Fruit fly (Drosophila melanogaster): ENCODE results near the gene CG7573.

The CG7573 gene

DNA sequence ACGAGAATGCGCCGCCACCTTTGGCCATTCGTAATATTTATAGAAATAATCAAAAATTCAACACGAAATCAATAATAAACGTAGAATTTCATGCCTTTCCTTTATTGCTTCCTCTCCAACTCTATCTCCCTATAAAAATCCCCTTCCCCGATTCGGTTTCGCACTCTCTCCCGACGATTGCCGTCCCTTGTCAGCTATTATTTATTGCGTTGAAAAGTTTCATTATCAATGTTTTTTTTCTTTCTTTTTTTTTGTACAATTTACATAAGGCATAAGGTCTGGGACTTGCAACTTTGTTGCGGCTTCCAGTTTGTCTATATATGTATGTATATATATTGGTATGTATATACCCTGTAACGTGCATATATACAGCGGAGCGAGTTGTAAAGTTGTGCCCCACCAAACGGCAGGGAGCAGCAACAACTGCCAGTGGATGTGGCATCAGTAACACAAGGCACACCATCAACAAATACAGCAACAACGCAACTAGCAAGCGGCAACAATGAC, 32.2 kb upstream of the CG7573 start:
- TF ChIP-seq CG6175 (GFP tag; IDR thresholded peaks at IDR 0.05) (peak; percentile 17; the same call in 1 of the 3 replicates), CG16863 (GFP tag; optimal IDR thresholded peaks at IDR 0.05) (no peak), CG11504 (tag; optimal IDR thresholded peaks at IDR 0.05) (peak; percentile 17), dmrt11E (tag; optimal IDR thresholded peaks at IDR 0.05) (no peak), Rfx (GFP tag; IDR thresholded peaks at IDR 0.05) (peak; percentile 32; the same call in 1 of the 2 replicates), CG13624 (GFP tag; optimal IDR thresholded peaks at IDR 0.05) (no peak), NFAT (GFP tag; IDR thresholded peaks at IDR 0.05) (0 out of 2 replicates have a peak, but pooled peaks have one; percentile 7), D19B (GFP tag; optimal IDR thresholded peaks at IDR 0.05) (peak; percentile 20), cwo (GFP tag; optimal IDR thresholded peaks at IDR 0.05) (peak; percentile 54), da (GFP tag; optimal IDR thresholded peaks at IDR 0.05) (no peak), run (tag; optimal IDR thresholded peaks at IDR 0.05) (no peak), CG4820 (GFP tag; optimal IDR thresholded peaks at IDR 0.05) (no peak), ara (GFP tag; IDR thresholded peaks at IDR 0.05) (0 out of 2 replicates have a peak, but pooled peaks have one; percentile 8), kni (GFP tag; optimal IDR thresholded peaks at IDR 0.05) (peak; percentile 65), Med (GFP tag) (peak; percentile 8), CG12942 (GFP tag; optimal IDR thresholded peaks at IDR 0.05) (no peak), CG8290 (GFP tag; optimal IDR thresholded peaks at IDR 0.05) (no peak), CG8290 (tag; optimal IDR thresholded peaks at IDR 0.05) (peak in 1 of 2 experiments; percentile 24), Adf1 (GFP tag; IDR thresholded peaks at IDR 0.05) (no peak), sens (GFP tag) (peak; percentile 57), sqz (GFP tag; optimal IDR thresholded peaks at IDR 0.05) (peak; percentile 45)

DNA sequence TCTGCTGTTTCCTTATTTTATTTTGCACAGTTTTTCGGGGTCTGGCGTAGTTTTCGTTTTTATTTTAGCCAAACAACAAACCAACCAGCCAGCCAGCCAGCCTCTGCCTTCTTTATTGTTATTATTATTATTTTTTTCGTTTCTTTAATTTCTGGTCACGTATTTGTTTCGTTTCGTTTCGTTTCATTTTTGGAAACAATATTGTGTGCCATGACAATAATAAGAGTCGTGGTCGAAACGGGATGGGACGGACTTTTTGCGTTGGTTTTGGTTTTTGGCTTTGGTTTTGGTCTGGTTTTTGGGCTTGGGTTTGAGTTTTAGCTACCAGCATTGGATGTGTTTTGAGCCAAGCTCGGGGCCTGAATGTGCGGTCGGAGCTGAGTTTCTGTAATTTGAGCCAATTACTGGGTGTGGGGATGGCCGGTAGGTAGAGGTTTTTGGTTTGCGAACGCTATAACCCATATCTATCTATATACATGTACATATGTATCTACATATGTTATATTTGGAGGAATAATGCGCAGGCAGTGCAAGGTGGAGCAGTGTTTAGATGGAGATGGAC, 30.9 kb upstream of the CG7573 start:
- TF ChIP-seq CG7745 (tag; optimal IDR thresholded peaks at IDR 0.05) (no peak), her (GFP tag; optimal IDR thresholded peaks at IDR 0.05) (peak; percentile 6), CG14014 (GFP tag; IDR thresholded peaks at IDR 0.05) (peak; percentile 24; the same call in 1 of the 2 replicates), luna (GFP tag; optimal IDR thresholded peaks at IDR 0.05) (no peak), Blimp-1 (GFP tag; optimal IDR thresholded peaks at IDR 0.05) (no peak), pfk (GFP tag; optimal IDR thresholded peaks at IDR 0.05) (peak; percentile 87), kah (GFP tag; optimal IDR thresholded peaks at IDR 0.05) (no peak), fd96Cb (tag; optimal IDR thresholded peaks at IDR 0.05) (no peak), fru (optimal IDR thresholded peaks at IDR 0.05) (no peak), disco-r (GFP tag; optimal IDR thresholded peaks at IDR 0.05) (no peak), CG3281 (GFP tag; optimal IDR thresholded peaks at IDR 0.05) (peak; percentile 29), ATbp (GFP tag; optimal IDR thresholded peaks at IDR 0.05) (no peak), CG3838 (GFP tag; optimal IDR thresholded peaks at IDR 0.05) (no peak), CG30403 (GFP tag; optimal IDR thresholded peaks at IDR 0.05) (no peak), danr (GFP tag; IDR thresholded peaks at IDR 0.05) (no peak), CG2678 (tag; optimal IDR thresholded peaks at IDR 0.05) (peak; percentile 7), caup (GFP tag; optimal IDR thresholded peaks at IDR 0.05; ENCODE audit: severe bottlenecking) (no peak), sqz (GFP tag; optimal IDR thresholded peaks at IDR 0.05) (no peak), dpn (GFP tag; optimal IDR thresholded peaks at IDR 0.05) (no peak), pho (GFP tag; optimal IDR thresholded peaks at IDR 0.05) (no peak), CG11695 (GFP tag; IDR thresholded peaks at IDR 0.05) (0 out of 3 replicates have a peak, but pooled peaks have one; percentile 14), CG30020 (tag; optimal IDR thresholded peaks at IDR 0.05) (no peak), HHEX (GFP tag; optimal IDR thresholded peaks at IDR 0.05) (peak; percentile 19), CG15011 (GFP tag; optimal IDR thresholded peaks at IDR 0.05) (peak; percentile 24), Optix (GFP tag; IDR thresholded peaks at IDR 0.05) (no peak), Nf-YB (GFP tag; optimal IDR thresholded peaks at IDR 0.05) (no peak), CG12769 (tag; optimal IDR thresholded peaks at IDR 0.05) (peak; percentile 9), Rfx (GFP tag; IDR thresholded peaks at IDR 0.05) (0 out of 2 replicates have a peak, but pooled peaks have one; percentile 10), Usf (GFP tag; optimal IDR thresholded peaks at IDR 0.05) (no peak), CG18599 (GFP tag; optimal IDR thresholded peaks at IDR 0.05) (peak; percentile 25), Neu2 (GFP tag; optimal IDR thresholded peaks at IDR 0.05; ENCODE audit: borderline replicate concordance) (no peak)

Measured in whole organism, embryonic.